Fruit fly (Drosophila melanogaster): ENCODE data around the gene Elys.

The Elys gene

dm6 chrX:19662583-19663195 lies 10.6 kb downstream of the Elys start (continued):
- TF ChIP-seq ara (GFP tag; IDR thresholded peaks at IDR 0.05) (0 out of 2 replicates have a peak, but pooled peaks have one; percentile 21), org-1 (GFP tag; optimal IDR thresholded peaks at IDR 0.05) (no peak), CG32772 (GFP tag; IDR thresholded peaks at IDR 0.05) (no peak), Blimp-1 (GFP tag; optimal IDR thresholded peaks at IDR 0.05) (no peak), CG3995 (GFP tag; optimal IDR thresholded peaks at IDR 0.05) (no peak), p53 (GFP tag; optimal IDR thresholded peaks at IDR 0.05) (no peak), ken (GFP tag; IDR thresholded peaks at IDR 0.05) (no peak), sr (GFP tag; IDR thresholded peaks at IDR 0.05) (no peak), CG2120 (GFP tag; optimal IDR thresholded peaks at IDR 0.05) (no peak), crol (GFP tag; IDR thresholded peaks at IDR 0.05) (peak; percentile 81), Dll (GFP tag; IDR thresholded peaks at IDR 0.05; ENCODE audit: partially characterized antibody) (0 out of 4 replicates have a peak, but pooled peaks have one; percentile 18), Ets97D (GFP tag; optimal IDR thresholded peaks at IDR 0.05) (no peak), Rx (GFP tag; IDR thresholded peaks at IDR 0.05) (no peak), CG1647 (GFP tag; optimal IDR thresholded peaks at IDR 0.05) (no peak), CG4328 (GFP tag; optimal IDR thresholded peaks at IDR 0.05) (no peak), Scr (GFP tag; IDR thresholded peaks at IDR 0.05; ENCODE audit: partially characterized antibody) (no peak), nmo (GFP tag; optimal IDR thresholded peaks at IDR 0.05) (no peak), sima (GFP tag; optimal IDR thresholded peaks at IDR 0.05) (no peak), nerfin-1 (tag; optimal IDR thresholded peaks at IDR 0.05) (no peak), cas (GFP tag; IDR thresholded peaks at IDR 0.05) (0 out of 2 replicates have a peak, but pooled peaks have one; percentile 32), caup (GFP tag; optimal IDR thresholded peaks at IDR 0.05; ENCODE audit: severe bottlenecking) (no peak), CkIIα-i1 (GFP tag; IDR thresholded peaks at IDR 0.05) (no peak), CG11695 (GFP tag; IDR thresholded peaks at IDR 0.05) (no peak), oc (tag; optimal IDR thresholded peaks at IDR 0.05) (no peak), NFAT (GFP tag; IDR thresholded peaks at IDR 0.05) (peak; percentile 35; the same call in 1 of the 2 replicates), abd-A (tag; optimal IDR thresholded peaks at IDR 0.05) (no peak), CG11560 (tag; IDR thresholded peaks at IDR 0.05) (no peak), sisA (GFP tag; IDR thresholded peaks at IDR 0.05) (no peak), CG9932 (GFP tag; IDR thresholded peaks at IDR 0.05) (no peak), BEAF-32 (GFP tag; optimal IDR thresholded peaks at IDR 0.05) (no peak), ATbp (GFP tag; optimal IDR thresholded peaks at IDR 0.05) (no peak), tx (GFP tag; optimal IDR thresholded peaks at IDR 0.05) (no peak), H15 (GFP tag; IDR thresholded peaks at IDR 0.05) (no peak), disco-r (GFP tag; optimal IDR thresholded peaks at IDR 0.05) (no peak), mam (GFP tag; optimal IDR thresholded peaks at IDR 0.05) (no peak), zen2 (GFP tag; IDR thresholded peaks at IDR 0.05; ENCODE audit: partially characterized antibody) (no peak), tio (GFP tag; optimal IDR thresholded peaks at IDR 0.05) (no peak), bcd (GFP tag; optimal IDR thresholded peaks at IDR 0.05) (no peak), CG16863 (GFP tag; optimal IDR thresholded peaks at IDR 0.05) (no peak), Drgx (GFP tag; IDR thresholded peaks at IDR 0.05) (no peak), vvl (GFP tag; IDR thresholded peaks at IDR 0.05) (no peak), esg (GFP tag; conservative IDR thresholded peaks at IDR 0.05) (no peak), CG30403 (GFP tag; optimal IDR thresholded peaks at IDR 0.05) (no peak), CG18476 (GFP tag; optimal IDR thresholded peaks at IDR 0.05) (no peak), peb (GFP tag; IDR thresholded peaks at IDR 0.05) (no peak), GATAe (GFP tag; conservative IDR thresholded peaks at IDR 0.05) (no peak), CG14710 (tag; optimal IDR thresholded peaks at IDR 0.05) (no peak), ftz-f1 (GFP tag; optimal IDR thresholded peaks at IDR 0.05) (no peak), lilli (GFP tag; optimal IDR thresholded peaks at IDR 0.05) (no peak), CG8290 (GFP tag; optimal IDR thresholded peaks at IDR 0.05) (no peak), CG8290 (tag; optimal IDR thresholded peaks at IDR 0.05) (no peak), chif (GFP tag; optimal IDR thresholded peaks at IDR 0.05) (no peak)

All from whole organism, embryonic.